Worm (Caenorhabditis elegans) whole organism, L3 larva: ENCODE results near the gene hrg-2.

Experiments
- egl-27 ChIP-seq: sonication (generic microtip); optimal IDR thresholded peaks from 4 replicates; lab custom pipeline; 2017; ENCODE audit warnings: missing biosample characterization, missing genetic modification reagents, missing genetic modification characterization
- jun-1 ChIP-seq: fragments of 150-350 bp; optimal IDR thresholded peaks from 2 replicates; lab custom pipeline; 2014; ENCODE audit warnings: missing biosample characterization, missing genetic modification reagents, missing genetic modification characterization
- nhr-237 ChIP-seq: fragments of 150-350 bp; optimal IDR thresholded peaks from 2 replicates; lab custom pipeline; 2014; ENCODE audit warnings: missing biosample characterization, missing genetic modification characterization
- pha-4 ChIP-seq: fragments of 150-350 bp; optimal IDR thresholded peaks from 2 replicates; lab custom pipeline; 2014; ENCODE audit warnings: missing biosample characterization, missing genetic modification reagents, missing genetic modification characterization
- pqm-1 ChIP-seq: fragments of 150-350 bp; optimal IDR thresholded peaks from 2 replicates; lab custom pipeline; 2017; ENCODE audit warnings: missing biosample characterization, missing genetic modification characterization, inconsistent platforms
- ztf-11 ChIP-seq: fragments of 150-350 bp; optimal IDR thresholded peaks from 2 replicates; lab custom pipeline; 2014; ENCODE audit warnings: missing biosample characterization, missing genetic modification characterization

DNA sequence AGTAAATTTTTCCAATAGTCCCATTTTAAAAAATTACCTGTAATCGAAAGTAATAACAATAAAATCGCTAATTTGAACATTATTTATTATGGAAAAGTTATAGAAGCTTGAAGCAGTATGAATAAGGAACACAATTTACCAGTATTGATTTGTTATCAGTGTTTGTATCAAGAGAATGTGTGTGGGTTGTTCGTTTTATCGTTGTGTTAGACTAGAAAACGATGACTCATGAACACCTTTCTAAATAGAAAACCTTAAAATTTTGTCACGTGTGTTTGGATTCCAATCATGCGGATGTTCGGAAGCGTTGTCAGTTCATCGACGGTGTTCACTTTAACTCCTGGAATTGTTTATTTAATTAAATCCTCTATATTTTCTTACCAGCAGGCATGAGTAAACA is 21.8 kb upstream of the hrg-2 start, which contains the start of gene C54D10.13:
- TF ChIP-seq pqm-1 (tag; lab: Kevin White, UChicago), result peak; percentile 62
- TF ChIP-seq nhr-237 (tag; lab: Kevin White, UChicago), result no peak
- TF ChIP-seq jun-1 (tag; lab: Kevin White, UChicago), result no peak
- no peak for TF ChIP-seq pha-4
- TF ChIP-seq ztf-11 (tag; lab: Kevin White, UChicago), result no peak
- no peak for TF ChIP-seq egl-27 (tag; lab: Kevin White, UChicago)
